Fruit fly (Drosophila melanogaster) Kc167 (cell line): ENCODE results near the gene Inx7.

Experiments
- Myc ChIP-seq: fragments of >200 bp; optimal IDR thresholded peaks from 2 replicates; lab custom pipeline; 2017; ENCODE audit warnings: missing external identifiers
- Sin3A ChIP-seq: fragments of >200 bp; optimal IDR thresholded peaks from 2 replicates; lab custom pipeline; 2018; ENCODE audit warnings: missing external identifiers
- h ChIP-seq: fragments of >200 bp; optimal IDR thresholded peaks from 3 replicates; lab custom pipeline; 2018; ENCODE audit warnings: missing external identifiers
- insv ChIP-seq: fragments of >200 bp; optimal IDR thresholded peaks from 3 replicates; lab custom pipeline; 2018; ENCODE audit warnings: missing external identifiers
- psq ChIP-seq: fragments of >200 bp; optimal IDR thresholded peaks from 2 replicates; lab custom pipeline; 2017; ENCODE audit warnings: missing external identifiers
- ttk ChIP-seq: sonication (Bioruptor generic); optimal IDR thresholded peaks from 2 replicates; lab custom pipeline; 2017; ENCODE audit warnings: missing external identifiers

The Inx7 gene

DNA sequence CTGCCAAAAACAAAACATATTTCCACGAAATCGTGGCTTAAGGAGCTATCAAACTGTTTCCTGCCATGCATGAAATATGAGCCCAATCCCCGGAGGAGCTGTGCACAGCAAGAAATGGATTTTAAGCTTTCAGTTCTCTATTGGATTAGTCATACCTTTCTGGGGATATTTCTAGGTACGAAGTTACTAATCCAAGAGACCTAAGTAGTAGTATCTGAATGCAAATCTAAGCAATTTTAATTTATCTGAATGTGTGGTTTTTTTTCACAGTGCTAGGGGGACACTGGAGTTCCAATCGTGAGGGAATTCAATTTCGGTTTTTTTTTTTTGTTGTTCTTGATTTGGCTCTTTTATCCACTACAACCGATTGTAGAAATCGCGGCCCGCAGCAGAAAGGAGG lies 17.0 kb downstream of the Inx7 start:
- no peak for TF ChIP-seq insv
- no peak for TF ChIP-seq Myc (lab: Kevin White, UChicago)
- TF ChIP-seq psq (lab: Kevin White, UChicago) = no peak
- TF ChIP-seq h (lab: Kevin White, UChicago) = no peak
- no peak for TF ChIP-seq ttk (lab: Kevin White, UChicago)
- no peak for TF ChIP-seq Sin3A (lab: Kevin White, UChicago)

DNA sequence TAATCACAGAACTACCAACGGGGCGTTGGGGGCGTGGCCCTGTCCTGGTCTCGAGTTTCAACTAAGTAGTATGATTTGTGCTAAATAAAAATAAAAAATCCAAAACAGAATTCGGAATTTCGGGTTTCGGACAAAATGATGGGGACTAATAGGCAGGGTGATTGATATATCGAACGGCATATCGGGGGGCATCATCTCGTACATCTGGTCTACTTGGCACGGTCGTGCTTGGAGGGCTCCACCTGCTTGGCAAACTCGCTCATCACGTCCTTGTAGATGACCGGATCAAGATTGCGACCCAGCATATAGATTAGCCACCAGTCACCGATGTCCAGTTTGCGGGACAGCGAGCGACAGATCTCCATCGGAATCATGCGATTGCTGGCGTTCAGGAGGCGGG lies 19.2 kb downstream of the Inx7 start:
- TF ChIP-seq psq (lab: Kevin White, UChicago) = no peak
- TF ChIP-seq Sin3A (lab: Kevin White, UChicago) = no peak
- no peak for TF ChIP-seq insv
- no peak for TF ChIP-seq h (lab: Kevin White, UChicago)
- TF ChIP-seq ttk (lab: Kevin White, UChicago) = no peak
- no peak for TF ChIP-seq Myc (lab: Kevin White, UChicago)

DNA sequence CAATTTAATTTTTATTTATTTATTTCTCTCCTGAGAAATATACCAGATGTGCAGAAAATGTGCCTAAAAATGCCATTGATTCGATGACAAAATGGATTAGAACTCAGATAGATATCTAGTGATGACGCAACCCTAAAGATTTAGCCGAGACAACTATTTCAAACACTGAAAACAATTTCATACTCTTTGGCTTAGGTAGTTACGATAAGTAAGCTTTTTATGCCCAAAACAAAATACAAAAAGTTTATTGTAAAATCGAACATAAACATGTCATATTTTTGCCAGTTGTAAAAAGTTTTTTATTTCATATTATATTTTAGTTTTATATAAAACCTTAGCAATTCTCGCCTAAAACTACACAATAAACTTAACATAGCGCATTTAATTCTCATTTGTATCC lies 20.1 kb downstream of the Inx7 start, which contains the start of gene CG3040:
TSS of gene CG3040 (minus strand) at position 54 of the 400 bp plus-strand sequence.
- TF ChIP-seq ttk (lab: Kevin White, UChicago) (no peak), h (lab: Kevin White, UChicago) (no peak), psq (lab: Kevin White, UChicago) (no peak), Sin3A (lab: Kevin White, UChicago) (no peak), insv (no peak), Myc (lab: Kevin White, UChicago) (no peak)

DNA sequence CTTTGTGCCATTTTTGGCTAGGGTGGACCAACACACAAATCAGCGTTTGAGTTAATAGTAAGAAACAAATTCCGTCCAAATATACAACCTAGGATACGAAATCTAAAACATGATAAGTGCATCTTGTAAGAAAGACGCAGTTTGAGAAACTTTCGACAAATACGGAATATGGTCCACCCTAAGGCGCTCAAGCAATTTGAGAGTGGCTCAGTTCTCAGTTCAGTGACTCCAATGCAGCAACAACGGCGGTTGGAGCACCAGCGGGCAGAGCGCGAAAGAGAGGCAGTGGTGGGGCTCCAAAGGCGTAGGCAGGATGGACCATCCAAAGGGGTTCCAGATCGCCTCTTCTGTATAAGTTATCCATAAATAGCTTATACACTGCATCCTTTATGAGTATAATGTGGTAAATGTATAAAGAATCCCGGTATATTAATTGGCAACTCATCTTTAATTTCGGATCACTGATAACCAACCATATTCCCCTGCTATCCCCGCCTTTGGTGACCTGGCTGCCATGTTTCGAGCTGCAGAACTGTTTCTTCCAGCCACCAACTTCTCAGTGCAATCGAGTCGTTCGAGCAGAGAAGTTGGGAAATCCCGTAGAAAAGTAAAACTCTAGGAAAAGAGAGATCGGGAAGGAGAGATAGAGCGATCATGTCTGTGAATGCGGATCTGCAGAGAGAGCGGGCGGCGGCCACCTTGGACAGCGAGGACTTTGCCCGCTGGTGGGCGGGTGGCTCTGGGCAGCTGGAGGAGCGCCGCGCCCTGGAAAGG lies 23.9 kb downstream of the Inx7 start, which contains the start of gene CG4586:
TSS of gene CG4586 (plus strand) at position 555 of the 774 bp plus-strand sequence.
- TF ChIP-seq psq (lab: Kevin White, UChicago) (no peak), Myc (lab: Kevin White, UChicago) (no peak), h (lab: Kevin White, UChicago) (no peak), insv (no peak), Sin3A (lab: Kevin White, UChicago) (no peak), ttk (lab: Kevin White, UChicago) (no peak)

DNA sequence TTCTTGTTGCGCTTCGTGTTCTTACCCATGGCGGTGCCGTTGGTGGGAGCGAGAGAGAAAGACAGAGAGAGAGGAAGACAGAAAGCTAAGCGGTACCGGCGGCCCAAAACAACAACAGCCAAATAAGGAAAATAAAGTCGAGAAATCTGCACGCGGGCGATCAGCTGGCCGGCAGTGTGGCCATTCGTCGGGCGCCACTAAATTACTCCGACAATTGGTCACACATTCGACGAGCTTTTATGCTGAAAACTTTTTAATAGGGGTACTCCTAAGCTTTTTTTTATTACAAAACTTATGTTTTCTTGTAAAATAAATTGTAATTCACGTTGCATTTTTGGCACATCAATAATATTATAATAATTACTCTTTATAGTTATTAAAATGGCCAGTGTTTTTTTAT lies 24.8 kb downstream of the Inx7 start, which contains the start of gene Setd3:
TSS of gene Setd3 (minus strand) at position 187 of the 400 bp plus-strand sequence.
- TF ChIP-seq Sin3A (lab: Kevin White, UChicago) (no peak), psq (lab: Kevin White, UChicago) (no peak), insv (no peak), h (lab: Kevin White, UChicago) (no peak), ttk (lab: Kevin White, UChicago) (no peak), Myc (lab: Kevin White, UChicago) (no peak)
